Worm (Caenorhabditis elegans): ENCODE results near the gene F49E11.7.

ce11 chrIV:13085675-13086074 lies 33.0 kb downstream of the F49E11.7 start:
- TF ChIP-seq Y95B8A.8 (GFP tag; IDR thresholded peaks at IDR 0.05), result no peak
- TF ChIP-seq rpc-1 (optimal IDR thresholded peaks at IDR 0.05), result no peak
- no peak for TF ChIP-seq rpc-1 (tag; optimal IDR thresholded peaks at IDR 0.05)
- no peak for TF ChIP-seq F57A8.1 (GFP tag; optimal IDR thresholded peaks at IDR 0.05)
- no peak for TF ChIP-seq lin-35 (GFP tag; optimal IDR thresholded peaks at IDR 0.05)
- no peak for TF ChIP-seq egl-18 (GFP tag; IDR thresholded peaks at IDR 0.05)
- no peak for TF ChIP-seq unc-62 (GFP tag; optimal IDR thresholded peaks at IDR 0.05)

Measured in whole organism, young adult.